Worm (Caenorhabditis elegans) whole organism, L4 larva: ENCODE results near the gene nbet-1.
"Not testable (repeated sequence)": the region's sequence is repeated elsewhere in the genome, so short reads cannot be mapped to it uniquely, and the experiment has no call there.

Experiments
- Y75B8A.6 ChIP-seq: fragments of 200-800 bp; sonication (Bioruptor generic); IDR thresholded peaks from 2 replicates; pipeline ENCODE4 v1.3.6; 2022; ENCODE audit warnings: missing genetic modification reagents, missing genetic modification characterization, missing compliant biosample characterization
- egl-27 ChIP-seq: sonication (generic microtip); optimal IDR thresholded peaks from 3 replicates; lab custom pipeline; 2017; ENCODE audit warnings: missing biosample characterization, missing genetic modification reagents, missing genetic modification characterization
- fkh-10 ChIP-seq: fragments of 150-350 bp; optimal IDR thresholded peaks from 2 replicates; lab custom pipeline; 2014; ENCODE audit warnings: missing biosample characterization, missing genetic modification reagents, missing genetic modification characterization
- jun-1 ChIP-seq: fragments of 150-350 bp; optimal IDR thresholded peaks from 2 replicates; lab custom pipeline; 2014; ENCODE audit warnings: missing biosample characterization, missing genetic modification reagents, missing genetic modification characterization
- mdt-29 ChIP-seq: fragments of 200-800 bp; sonication (Bioruptor generic); IDR thresholded peaks from 2 replicates; pipeline ENCODE4 v1.3.6; 2022; ENCODE audit warnings: missing genetic modification reagents, missing genetic modification characterization, missing compliant biosample characterization
- nhr-25 ChIP-seq: sonication (generic microtip); optimal IDR thresholded peaks from 2 replicates; lab custom pipeline; 2017; ENCODE audit warnings: missing genetic modification characterization, mild to moderate bottlenecking, missing compliant biosample characterization, antibody characterized with exemption, moderate library complexity, borderline replicate concordance; ENCODE audit not compliant: insufficient read depth
- nhr-76 ChIP-seq: fragments of 150-350 bp; optimal IDR thresholded peaks from 2 replicates; lab custom pipeline; 2014; ENCODE audit warnings: missing biosample characterization, missing genetic modification characterization
- spr-1 ChIP-seq: sonication (generic microtip); optimal IDR thresholded peaks from 2 replicates; lab custom pipeline; 2016; ENCODE audit warnings: mild to moderate bottlenecking, missing genetic modification characterization, missing compliant biosample characterization
- ztf-7 ChIP-seq: fragments of 150-350 bp; optimal IDR thresholded peaks from 2 replicates; lab custom pipeline; 2014; ENCODE audit warnings: missing biosample characterization, missing genetic modification characterization

- not testable (repeated sequence) for TF ChIP-seq fkh-10 (GFP tag; lab: Kevin White, UChicago); egl-27 (tag; lab: Kevin White, UChicago); jun-1 (tag; lab: Kevin White, UChicago); spr-1 (tag; lab: Kevin White, UChicago); nhr-25 (tag; lab: Kevin White, UChicago); nhr-76 (tag; lab: Kevin White, UChicago); mdt-29 (GFP tag; lab: Robert Waterston, UW); Y75B8A.6 (GFP tag; lab: Robert Waterston, UW); ztf-7
These were observed 17.3 kb downstream of the nbet-1 start, which contains the start of gene nsph-4.1 for ce11 chrIV:5226552-5226951.
